Fruit fly (Drosophila melanogaster) whole organism, prepupa: ENCODE measurements around the gene Mipp1.

Source experiments
- Blimp-1 ChIP-seq: fragments of 200-800 bp; sonication (Bioruptor generic); optimal IDR thresholded peaks from 3 replicates; lab custom pipeline; 2017; ENCODE audit warnings: missing biosample characterization, missing genetic modification characterization, mild to moderate bottlenecking, moderate library complexity, missing genetic modification reagents
- CG10631 ChIP-seq: fragments of 200-800 bp; sonication (Bioruptor generic); optimal IDR thresholded peaks from 2 replicates; lab custom pipeline; 2016; ENCODE audit warnings: missing biosample characterization, missing genetic modification characterization
- CG10669 ChIP-seq: fragments of 200-800 bp; sonication (Bioruptor generic); optimal IDR thresholded peaks from 3 replicates; lab custom pipeline; 2018; ENCODE audit warnings: missing biosample characterization, mild to moderate bottlenecking, missing genetic modification characterization, moderate library complexity
- CG11762 ChIP-seq: fragments of 200-800 bp; sonication (Bioruptor generic); optimal IDR thresholded peaks from 3 replicates; lab custom pipeline; 2016; ENCODE audit warnings: missing biosample characterization, missing genetic modification characterization; ENCODE audit not compliant: insufficient read depth
- CG16779 ChIP-seq: fragments of 200-800 bp; sonication (Bioruptor generic); optimal IDR thresholded peaks from 3 replicates; lab custom pipeline; 2017; ENCODE audit warnings: missing biosample characterization, mild to moderate bottlenecking, missing genetic modification characterization
- CG3032 ChIP-seq: fragments of 200-800 bp; optimal IDR thresholded peaks from 2 replicates; lab custom pipeline; 2019; ENCODE audit warnings: missing biosample characterization, mild to moderate bottlenecking, missing genetic modification characterization, moderate library complexity
- CG32006 ChIP-seq: fragments of 200-800 bp; sonication (Bioruptor generic); optimal IDR thresholded peaks from 3 replicates; lab custom pipeline; 2017; ENCODE audit warnings: missing biosample characterization, mild to moderate bottlenecking, missing genetic modification characterization
- CG3919 ChIP-seq: fragments of 200-800 bp; sonication (Bioruptor generic); optimal IDR thresholded peaks from 3 replicates; lab custom pipeline; 2016; ENCODE audit warnings: missing biosample characterization, missing genetic modification characterization
- CG4318 ChIP-seq: fragments of 200-800 bp; sonication (Bioruptor generic); optimal IDR thresholded peaks from 3 replicates; lab custom pipeline; 2017; ENCODE audit warnings: missing biosample characterization, mild to moderate bottlenecking, missing genetic modification characterization
- CG6276 ChIP-seq: fragments of 200-800 bp; sonication (Bioruptor generic); optimal IDR thresholded peaks from 2 replicates; lab custom pipeline; 2017; ENCODE audit warnings: missing biosample characterization, mild to moderate bottlenecking, missing genetic modification characterization
- CG6792 ChIP-seq: fragments of 200-800 bp; sonication (Bioruptor generic); optimal IDR thresholded peaks from 3 replicates; lab custom pipeline; 2016; ENCODE audit warnings: missing biosample characterization, missing genetic modification characterization
- CG6808 ChIP-seq: fragments of 200-800 bp; sonication (Bioruptor generic); optimal IDR thresholded peaks from 3 replicates; lab custom pipeline; 2017; ENCODE audit warnings: missing biosample characterization, missing genetic modification characterization, mild to moderate bottlenecking, moderate library complexity, missing genetic modification reagents
- CG7368 ChIP-seq: fragments of 200-800 bp; sonication (Bioruptor generic); optimal IDR thresholded peaks from 3 replicates; lab custom pipeline; 2016; ENCODE audit warnings: missing biosample characterization, missing genetic modification characterization
- CG8632 ChIP-seq: fragments of 200-800 bp; sonication (Bioruptor generic); optimal IDR thresholded peaks from 3 replicates; lab custom pipeline; 2016; ENCODE audit warnings: missing biosample characterization, missing genetic modification characterization
- Eip75B ChIP-seq: fragments of 200-800 bp; sonication (Bioruptor generic); optimal IDR thresholded peaks from 3 replicates; lab custom pipeline; 2016; ENCODE audit warnings: missing biosample characterization, missing genetic modification characterization
- Eip78C ChIP-seq: fragments of 200-800 bp; sonication (Bioruptor generic); peaks from one replicate; lab custom pipeline; 2016; ENCODE audit warnings: missing biosample characterization, missing genetic modification characterization
- Ets21C ChIP-seq: fragments of 200-800 bp; sonication (Bioruptor generic); optimal IDR thresholded peaks from 3 replicates; lab custom pipeline; 2016; ENCODE audit warnings: missing biosample characterization, missing genetic modification characterization
- Ets96B ChIP-seq: fragments of 200-800 bp; optimal IDR thresholded peaks from 2 replicates; lab custom pipeline; 2019; ENCODE audit warnings: missing biosample characterization, mild to moderate bottlenecking, missing genetic modification characterization, moderate library complexity
- Hr38 ChIP-seq: sonication (Bioruptor generic); optimal IDR thresholded peaks from 2 replicates; lab custom pipeline; 2016; ENCODE audit warnings: missing biosample characterization, missing genetic modification characterization
- Hr39 ChIP-seq: fragments of 200-800 bp; sonication (Bioruptor generic); optimal IDR thresholded peaks from 2 replicates; lab custom pipeline; 2016; ENCODE audit warnings: missing biosample characterization, missing genetic modification characterization
- Hr4 ChIP-seq: fragments of 200-800 bp; sonication (Bioruptor generic); optimal IDR thresholded peaks from 3 replicates; lab custom pipeline; 2016; ENCODE audit warnings: missing biosample characterization, missing genetic modification characterization
- Lpt ChIP-seq: fragments of 200-800 bp; sonication (Bioruptor generic); optimal IDR thresholded peaks from 3 replicates; lab custom pipeline; 2016; ENCODE audit warnings: missing biosample characterization, missing genetic modification characterization
- Met ChIP-seq: fragments of 200-800 bp; sonication (Bioruptor generic); optimal IDR thresholded peaks from 3 replicates; lab custom pipeline; 2016; ENCODE audit warnings: missing biosample characterization, missing genetic modification characterization
- OdsH ChIP-seq: fragments of 200-800 bp; sonication (Bioruptor generic); optimal IDR thresholded peaks from 3 replicates; lab custom pipeline; 2016; ENCODE audit warnings: missing biosample characterization, missing genetic modification characterization
- Smox ChIP-seq: fragments of 200-800 bp; sonication (Bioruptor generic); optimal IDR thresholded peaks from 3 replicates; lab custom pipeline; 2016; ENCODE audit warnings: missing biosample characterization, missing genetic modification characterization
- Sox14 ChIP-seq: fragments of 200-800 bp; sonication (Bioruptor generic); optimal IDR thresholded peaks from 3 replicates; lab custom pipeline; 2016; ENCODE audit warnings: missing biosample characterization, missing genetic modification characterization
- achi ChIP-seq: fragments of 200-800 bp; sonication (Bioruptor generic); optimal IDR thresholded peaks from 3 replicates; lab custom pipeline; 2016; ENCODE audit warnings: missing biosample characterization, missing genetic modification characterization
- acj6 ChIP-seq: fragments of 200-800 bp; sonication (Bioruptor generic); optimal IDR thresholded peaks from 3 replicates; lab custom pipeline; 2016; ENCODE audit warnings: missing biosample characterization, missing genetic modification characterization
- cyc ChIP-seq: fragments of 200-800 bp; sonication (Bioruptor generic); optimal IDR thresholded peaks from 3 replicates; lab custom pipeline; 2016; ENCODE audit warnings: missing biosample characterization, missing genetic modification characterization
- dsx ChIP-seq: fragments of 200-800 bp; optimal IDR thresholded peaks from 3 replicates; lab custom pipeline; 2019; ENCODE audit warnings: missing biosample characterization, mild to moderate bottlenecking, missing genetic modification characterization, moderate library complexity; ENCODE audit not compliant: poor library complexity, severe bottlenecking
- eg ChIP-seq: fragments of 200-800 bp; sonication (Bioruptor generic); IDR thresholded peaks from 3 replicates; pipeline ENCODE4 v1.3.6; 2022; ENCODE audit warnings: missing biosample characterization, missing genetic modification characterization
- fd85E ChIP-seq: fragments of 200-800 bp; sonication (Bioruptor generic); optimal IDR thresholded peaks from 3 replicates; lab custom pipeline; 2016; ENCODE audit warnings: missing biosample characterization, missing genetic modification characterization
- fkh ChIP-seq: fragments of 200-800 bp; sonication (Bioruptor generic); optimal IDR thresholded peaks from 3 replicates; lab custom pipeline; 2017; ENCODE audit warnings: missing biosample characterization, mild to moderate bottlenecking, missing genetic modification characterization, moderate library complexity
- lz ChIP-seq: fragments of 200-800 bp; sonication (Bioruptor generic); optimal IDR thresholded peaks from 3 replicates; lab custom pipeline; 2016; ENCODE audit warnings: missing biosample characterization, missing genetic modification characterization
- pdm3 ChIP-seq: fragments of 200-800 bp; sonication (Bioruptor generic); optimal IDR thresholded peaks from 3 replicates; lab custom pipeline; 2016; ENCODE audit warnings: missing biosample characterization, missing genetic modification characterization
- salr ChIP-seq, 2 experiments: fragments of 200-800 bp; sonication (Bioruptor generic); optimal IDR thresholded peaks; 3 replicates each; lab custom pipeline; 2016 to 2018; ENCODE audit warnings: missing biosample characterization in 2 of 2, missing genetic modification characterization in 2 of 2, mild to moderate bottlenecking in 1 of 2
- ss ChIP-seq, 2 experiments: fragments of 200-800 bp; sonication (Bioruptor generic); optimal IDR thresholded peaks; 2 replicates in 1 of 2; 3 replicates in 1 of 2; lab custom pipeline; 2017 to 2018; ENCODE audit warnings: mild to moderate bottlenecking in 2 of 2, missing biosample characterization in 2 of 2, missing genetic modification characterization in 2 of 2, moderate library complexity in 1 of 2
- svp ChIP-seq: fragments of 200-800 bp; sonication (Bioruptor generic); peaks from one replicate; lab custom pipeline; 2016; ENCODE audit warnings: missing biosample characterization, missing genetic modification characterization

The Mipp1 gene

DNA sequence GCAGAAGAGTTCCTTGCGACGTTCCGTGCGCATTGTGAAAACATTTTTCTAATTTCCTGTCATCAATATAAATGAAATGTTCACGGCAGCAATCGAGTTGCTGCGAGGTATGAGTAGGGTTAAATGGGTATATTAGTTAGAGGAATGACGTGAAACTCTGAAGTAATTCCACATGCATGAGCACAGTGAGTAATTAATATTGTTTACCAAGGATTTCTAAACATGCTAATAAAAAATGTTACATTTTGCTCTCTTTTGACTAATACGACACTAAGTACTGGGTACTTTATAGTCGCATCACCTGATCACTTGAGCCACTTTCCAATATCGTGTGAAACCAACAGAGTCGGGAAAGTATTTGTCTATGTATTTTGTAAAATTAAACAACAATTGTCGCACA is 28.9 kb downstream of the Mipp1 start:
- TF ChIP-seq Eip75B = no peak
- TF ChIP-seq salr (GFP tag; optimal IDR thresholded peaks at IDR 0.05; lab: Kevin White, UChicago) = no peak
- no peak for TF ChIP-seq dsx (GFP tag; lab: Kevin White, UChicago)
- no peak for TF ChIP-seq Smox (GFP tag; lab: Kevin White, UChicago)
- TF ChIP-seq Blimp-1 (GFP tag; lab: Kevin White, UChicago) = no peak
- TF ChIP-seq Hr38 (GFP tag; lab: Kevin White, UChicago) = no peak
- no peak for TF ChIP-seq Hr39
- no peak for TF ChIP-seq CG10669 (GFP tag; lab: Kevin White, UChicago)
- TF ChIP-seq CG16779 (tag; lab: Kevin White, UChicago) = no peak
- TF ChIP-seq CG6792 = no peak
- no peak for TF ChIP-seq Ets96B (tag; lab: Kevin White, UChicago)
- no peak for TF ChIP-seq eg (GFP tag; lab: Robert Waterston, UW)

DNA sequence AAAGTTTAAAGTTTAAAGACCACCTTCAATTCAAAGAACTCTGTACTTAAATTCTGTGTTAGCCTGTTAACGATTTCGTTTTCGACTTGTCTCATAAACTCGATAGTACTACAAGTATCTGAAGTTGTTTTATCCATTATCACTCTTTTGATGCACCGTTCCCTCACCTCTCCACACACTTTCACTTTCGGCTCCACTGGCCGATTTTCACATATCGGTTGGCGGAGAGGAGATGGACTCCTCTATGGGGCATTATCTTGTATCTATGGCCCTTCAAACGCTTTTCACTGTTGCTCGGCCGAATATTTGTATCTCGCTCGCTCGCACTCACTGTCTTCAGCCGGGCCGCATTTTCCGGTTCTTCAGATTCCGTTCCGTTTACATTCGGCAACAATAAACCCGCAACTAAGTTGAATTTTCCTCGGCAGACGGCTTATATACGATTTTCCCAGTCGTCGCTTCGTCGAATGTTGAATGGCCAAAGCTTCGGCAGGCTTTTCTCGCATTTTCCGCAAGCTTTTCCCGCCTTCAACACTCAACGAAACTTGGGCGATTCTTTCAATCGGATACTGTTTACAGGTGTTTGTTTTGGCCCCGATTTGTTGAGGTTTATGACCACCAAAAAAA is 30.0 kb downstream of the Mipp1 start, which contains the start of gene CG43373:
CG43373 (minus strand) TSS at position 373 of the 627 bp plus-strand sequence.
- TF ChIP-seq acj6 (no peak), achi (GFP tag; lab: Kevin White, UChicago) (no peak), CG11762 (no peak), CG32006 (no peak), Hr38 (GFP tag; lab: Kevin White, UChicago) (no peak), Sox14 (no peak), Lpt (no peak), CG16779 (tag; lab: Kevin White, UChicago) (no peak), fd85E (GFP tag; lab: Kevin White, UChicago) (no peak), Eip75B (no peak), Ets21C (GFP tag; lab: Kevin White, UChicago) (no peak)

DNA sequence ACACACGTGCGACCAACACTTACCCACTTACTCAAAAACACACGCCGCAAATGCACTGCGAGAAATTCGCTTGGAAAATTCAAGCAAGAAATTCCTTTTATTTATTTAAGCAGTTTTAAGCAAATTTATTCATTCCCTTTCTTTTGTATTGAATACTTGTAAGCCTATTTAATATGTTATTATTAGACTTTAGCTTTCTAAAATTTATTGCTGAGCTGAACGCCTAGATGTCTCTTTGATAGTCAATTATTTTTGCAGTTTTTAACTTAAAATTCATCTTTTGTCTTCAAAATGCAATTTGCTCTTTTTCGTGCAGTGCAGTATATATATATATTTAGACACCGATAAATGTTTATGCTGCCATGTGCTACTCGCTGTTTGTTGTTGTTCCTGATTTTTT is 39.2 kb downstream of the Mipp1 start:
- peak; percentile 72 for TF ChIP-seq Eip78C
- TF ChIP-seq CG8632 (GFP tag; lab: Kevin White, UChicago) = no peak
- TF ChIP-seq achi (GFP tag; lab: Kevin White, UChicago) = peak; percentile 4
- peak; percentile 73 for TF ChIP-seq fkh (GFP tag; lab: Kevin White, UChicago)
- peak; percentile 35 for TF ChIP-seq OdsH (GFP tag; lab: Kevin White, UChicago)
- TF ChIP-seq CG32006 = peak; percentile 54
- peak; percentile 11 for TF ChIP-seq lz
- TF ChIP-seq fd85E (GFP tag; lab: Kevin White, UChicago) = no peak
- TF ChIP-seq cyc = peak; percentile 36
- TF ChIP-seq pdm3 (GFP tag; lab: Kevin White, UChicago) = peak; percentile 17
- peak; percentile 7 for TF ChIP-seq Sox14
- peak; percentile 44 for TF ChIP-seq Hr4 (GFP tag; lab: Kevin White, UChicago)
- peak; percentile 65 for TF ChIP-seq svp (GFP tag; lab: Kevin White, UChicago)
- TF ChIP-seq ss (GFP tag; optimal IDR thresholded peaks at IDR 0.05; lab: Kevin White, UChicago) = no peak
- peak; percentile 10 for TF ChIP-seq Smox (GFP tag; lab: Kevin White, UChicago)
- TF ChIP-seq CG3032 (tag; lab: Kevin White, UChicago) = no peak
- no peak for TF ChIP-seq CG7368 (GFP tag; lab: Kevin White, UChicago)
- no peak for TF ChIP-seq CG6808
- TF ChIP-seq CG4318 (GFP tag; lab: Kevin White, UChicago) = peak; percentile 17
- peak; percentile 14 for TF ChIP-seq CG10631
- TF ChIP-seq CG3919 = peak; percentile 30
- TF ChIP-seq Met (GFP tag; lab: Kevin White, UChicago) = no peak
- TF ChIP-seq Hr39 = peak; percentile 6
- TF ChIP-seq CG6276 (GFP tag; lab: Kevin White, UChicago) = no peak
